Worm (Caenorhabditis elegans): Measurements from ENCODE around the gene str-162.

Gene str-162

ce11 chrIV:5025646-5026045 lies 33.5 kb downstream of the str-162 start, which contains the start of gene C09B9.85:
Gene C09B9.85 (minus strand): TSS chrIV:5025746.
- TF ChIP-seq vab-15 (tag; optimal IDR thresholded peaks at IDR 0.05) (no peak), mdl-1 (tag; optimal IDR thresholded peaks at IDR 0.05) (no peak), mef-2 (tag; optimal IDR thresholded peaks at IDR 0.05) (no peak), ceh-8 (GFP tag; optimal IDR thresholded peaks at IDR 0.05) (no peak), nhr-85 (tag) (no peak), fkh-8 (tag; optimal IDR thresholded peaks at IDR 0.05) (no peak)

DNA sequence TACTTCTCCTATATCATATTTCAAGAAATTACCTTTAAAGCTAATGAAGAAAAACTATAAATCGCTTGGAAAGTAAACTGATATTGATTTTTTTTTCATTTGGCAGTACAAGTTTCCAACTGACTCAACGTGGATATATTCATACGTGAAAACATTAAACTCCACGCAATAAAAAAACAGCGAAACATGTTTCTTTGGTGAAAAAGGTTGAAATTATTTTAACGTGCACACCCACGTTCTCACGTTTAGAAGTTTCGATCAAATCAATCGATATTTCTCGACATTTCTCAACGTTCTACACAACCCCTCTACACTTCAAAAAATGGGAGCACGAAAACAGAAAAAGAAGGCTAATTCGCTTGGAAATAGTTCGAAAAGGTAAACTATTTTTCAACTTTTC lies 36.8 kb downstream of the str-162 start, which contains the start of the genes best-6 and C09B9.2:
Gene best-6, minus strand, starts transcription at position 101 of the 400 bp plus-strand sequence.
Gene C09B9.2, plus strand, starts transcription at position 314 of the 400 bp plus-strand sequence.
- no peak for TF ChIP-seq nhr-12 (tag; optimal IDR thresholded peaks at IDR 0.05)
- TF ChIP-seq unc-30 (tag; optimal IDR thresholded peaks at IDR 0.05) = no peak
- no peak for TF ChIP-seq sptf-1 (tag; optimal IDR thresholded peaks at IDR 0.05)
- TF ChIP-seq grh-1 (GFP tag; IDR thresholded peaks at IDR 0.05) = no peak
- TF ChIP-seq nhr-19 (GFP tag; conservative IDR thresholded peaks at IDR 0.05) = no peak
- TF ChIP-seq ets-5 (GFP tag; IDR thresholded peaks at IDR 0.05) = no peak
- no peak for TF ChIP-seq F16B12.6 (tag; optimal IDR thresholded peaks at IDR 0.05)
- no peak for TF ChIP-seq mep-1 (tag; optimal IDR thresholded peaks at IDR 0.05)
- no peak for TF ChIP-seq mdl-1 (tag; optimal IDR thresholded peaks at IDR 0.05)
- TF ChIP-seq nhr-20 (tag; optimal IDR thresholded peaks at IDR 0.05) = no peak

DNA sequence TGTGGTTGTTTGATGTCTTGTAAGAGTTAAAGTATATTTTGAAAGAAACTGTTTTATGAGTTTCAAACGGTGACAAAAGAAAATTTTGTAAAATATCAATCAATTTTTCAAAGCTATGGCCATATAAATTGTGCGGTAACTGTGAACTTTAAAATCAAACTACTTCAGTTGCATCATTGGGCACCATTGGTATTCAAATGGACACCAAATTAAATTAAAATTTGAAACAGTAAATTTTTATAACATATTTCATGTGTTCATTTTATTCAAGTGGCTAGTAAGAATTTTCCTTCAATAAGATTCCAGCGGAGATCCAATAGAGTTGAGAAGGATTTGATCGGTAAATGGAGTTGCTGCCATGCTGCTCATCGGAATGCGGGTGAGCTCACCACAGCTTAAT lies 39.2 kb downstream of the str-162 start:
- TF ChIP-seq pqm-1 (tag; optimal IDR thresholded peaks at IDR 0.05) (no peak), skn-1 (tag; optimal IDR thresholded peaks at IDR 0.05) (no peak), nhr-19 (GFP tag; conservative IDR thresholded peaks at IDR 0.05) (no peak), efl-3 (GFP tag; optimal IDR thresholded peaks at IDR 0.05) (no peak), snu-23 (GFP tag; optimal IDR thresholded peaks at IDR 0.05) (no peak), tbx-2 (tag; optimal IDR thresholded peaks at IDR 0.05) (no peak), alr-1 (tag; optimal IDR thresholded peaks at IDR 0.05; ENCODE audit: borderline replicate concordance) (no peak), pag-3 (tag; optimal IDR thresholded peaks at IDR 0.05; ENCODE audit: borderline replicate concordance, insufficient read depth) (no peak), lir-3 (tag; optimal IDR thresholded peaks at IDR 0.05; ENCODE audit: poor library complexity) (no peak), nhr-28 (tag; optimal IDR thresholded peaks at IDR 0.05) (no peak), mef-2 (tag; optimal IDR thresholded peaks at IDR 0.05) (no peak), C16A3.4 (tag; optimal IDR thresholded peaks at IDR 0.05) (no peak), unc-130 (tag; optimal IDR thresholded peaks at IDR 0.05) (no peak), ces-1 (GFP tag; optimal IDR thresholded peaks at IDR 0.05) (no peak), hpl-2 (GFP tag; optimal IDR thresholded peaks at IDR 0.05) (no peak), xbp-1 (tag; optimal IDR thresholded peaks at IDR 0.05) (no peak), pax-3 (tag; optimal IDR thresholded peaks at IDR 0.05) (no peak), rnt-1 (tag; optimal IDR thresholded peaks at IDR 0.05) (no peak), mep-1 (tag; optimal IDR thresholded peaks at IDR 0.05) (no peak)

DNA sequence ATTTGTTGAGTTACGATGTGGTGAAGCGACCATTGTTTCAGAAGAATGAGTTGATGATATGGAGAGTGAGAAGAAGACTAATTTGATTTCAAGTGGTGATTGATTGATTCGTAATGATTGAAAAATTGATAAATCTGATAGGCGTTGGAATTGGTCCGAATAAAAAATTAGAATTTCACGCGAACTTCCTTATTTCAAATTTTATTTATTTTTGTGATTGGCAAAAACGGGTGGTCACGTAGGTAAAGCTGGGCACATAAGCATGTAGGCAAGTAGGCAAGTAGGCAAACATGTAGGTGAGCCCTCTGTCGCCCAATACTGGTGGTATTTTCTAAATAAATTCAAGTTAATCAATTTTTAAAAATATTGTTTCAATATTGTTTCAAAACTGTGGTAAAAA lies 41.1 kb downstream of the str-162 start, which contains the start of gene C09B9.4:
Gene C09B9.4, minus strand, starts transcription at position 101 of the 400 bp plus-strand sequence.
- no peak for TF ChIP-seq lin-39 (tag; optimal IDR thresholded peaks at IDR 0.05)
- TF ChIP-seq ces-1 (GFP tag; optimal IDR thresholded peaks at IDR 0.05) = no peak
- no peak for TF ChIP-seq nhr-19 (GFP tag; conservative IDR thresholded peaks at IDR 0.05)
- no peak for TF ChIP-seq nhr-71 (tag; optimal IDR thresholded peaks at IDR 0.05)
- no peak for TF ChIP-seq lin-15B (tag; optimal IDR thresholded peaks at IDR 0.05)
- TF ChIP-seq ceh-8 (GFP tag; optimal IDR thresholded peaks at IDR 0.05) = no peak
- no peak for TF ChIP-seq snpc-4 (tag; optimal IDR thresholded peaks at IDR 0.05)
- TF ChIP-seq fkh-8 (tag; optimal IDR thresholded peaks at IDR 0.05) = no peak
- no peak for TF ChIP-seq ceh-63 (GFP tag; optimal IDR thresholded peaks at IDR 0.05)
- no peak for TF ChIP-seq efl-1 (optimal IDR thresholded peaks at IDR 0.05)
- no peak for TF ChIP-seq efl-1 (GFP tag; optimal IDR thresholded peaks at IDR 0.05 in 1 of 2)
- TF ChIP-seq egl-13 (tag; optimal IDR thresholded peaks at IDR 0.05) = no peak
- TF ChIP-seq C04F5.9 (tag; optimal IDR thresholded peaks at IDR 0.05) = no peak
- TF ChIP-seq nhr-47 (tag; optimal IDR thresholded peaks at IDR 0.05) = no peak
- TF ChIP-seq unc-86 (tag; optimal IDR thresholded peaks at IDR 0.05) = no peak
- no peak for TF ChIP-seq fkh-4 (tag; optimal IDR thresholded peaks at IDR 0.05; ENCODE audit: borderline replicate concordance)
- no peak for TF ChIP-seq lin-13 (GFP tag; optimal IDR thresholded peaks at IDR 0.05)

Measured in whole organism, L1 larva.